Worm (Caenorhabditis elegans): Measurements from ENCODE around the gene taf-3.
A peak's percentile ranks its signal among the peaks of the same experiment; 100 is the strongest.

Gene taf-3

DNA sequence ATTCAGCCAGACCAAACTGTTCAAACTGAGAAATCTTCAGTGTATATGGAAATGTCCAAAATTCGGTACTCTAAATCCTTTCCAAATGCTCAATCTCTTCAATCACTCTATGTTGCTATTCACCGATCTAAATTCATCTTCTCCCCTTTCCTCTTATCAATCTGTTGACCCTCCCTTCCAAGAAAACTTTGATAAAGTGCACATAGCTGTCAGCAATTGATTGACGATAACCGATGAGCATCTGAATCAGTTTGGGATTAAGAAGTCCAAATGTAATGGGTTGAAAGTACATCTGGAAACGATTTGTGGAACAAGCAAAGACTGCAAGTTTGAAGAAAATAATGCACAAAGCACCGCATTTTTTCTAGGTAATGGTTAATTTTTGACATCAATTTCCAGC is 57.7 kb downstream of the taf-3 start:
- peak; percentile 36 for TF ChIP-seq sma-9 (GFP tag; optimal IDR thresholded peaks at IDR 0.05)
- TF ChIP-seq sma-9 (tag; optimal IDR thresholded peaks at IDR 0.05): no peak
- no peak for TF ChIP-seq ceh-82 (tag; optimal IDR thresholded peaks at IDR 0.05)

ce11 chrX:16391110-16391509 is 58.9 kb downstream of the taf-3 start:
- no peak for TF ChIP-seq nhr-237 (tag; optimal IDR thresholded peaks at IDR 0.05)
- TF ChIP-seq unc-62 (GFP tag; optimal IDR thresholded peaks at IDR 0.05): no peak
- no peak for TF ChIP-seq mbf-1 (tag; optimal IDR thresholded peaks at IDR 0.05)
- TF ChIP-seq mab-5 (tag; optimal IDR thresholded peaks at IDR 0.05): no peak
- no peak for TF ChIP-seq nhr-21 (tag; optimal IDR thresholded peaks at IDR 0.05)
- no peak for TF ChIP-seq C34F6.9 (tag; optimal IDR thresholded peaks at IDR 0.05)
- no peak for TF ChIP-seq ama-1 (optimal IDR thresholded peaks at IDR 0.05)
- no peak for TF ChIP-seq elt-3 (tag; optimal IDR thresholded peaks at IDR 0.05)
- no peak for TF ChIP-seq aly-2 (tag; optimal IDR thresholded peaks at IDR 0.05)
- TF ChIP-seq nhr-12 (tag; optimal IDR thresholded peaks at IDR 0.05): no peak

DNA sequence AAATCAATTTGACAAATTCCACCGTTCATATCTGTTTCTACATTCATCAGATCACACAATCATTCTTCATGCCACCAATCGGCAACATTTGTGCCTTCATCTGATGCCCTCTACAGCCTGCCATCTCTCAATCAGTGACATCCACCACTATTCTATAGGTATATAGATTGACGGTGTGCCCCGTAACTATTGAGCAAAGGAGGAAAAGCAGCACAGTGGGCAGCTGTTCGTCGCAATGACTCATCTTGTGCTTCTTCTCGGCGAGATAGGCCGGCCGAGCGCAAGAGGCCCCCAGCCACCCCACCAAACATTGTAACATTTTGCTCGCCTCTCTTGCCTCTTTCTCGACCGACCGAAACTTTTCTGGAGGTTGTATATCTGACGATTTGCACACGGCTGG is 59.9 kb downstream of the taf-3 start:
- TF ChIP-seq C34F6.9 (tag; optimal IDR thresholded peaks at IDR 0.05) (peak; percentile 33), lin-13 (GFP tag; optimal IDR thresholded peaks at IDR 0.05) (no peak), fos-1 (tag; optimal IDR thresholded peaks at IDR 0.05) (peak; percentile 4), sem-4 (tag; optimal IDR thresholded peaks at IDR 0.05) (no peak), lsy-2 (tag; optimal IDR thresholded peaks at IDR 0.05) (peak in 1 of 2 experiments; percentile 30), ceh-16 (tag; optimal IDR thresholded peaks at IDR 0.05) (no peak), alr-1 (tag; optimal IDR thresholded peaks at IDR 0.05) (no peak), crh-2 (tag; optimal IDR thresholded peaks at IDR 0.05) (no peak), Y55F3AM.14 (GFP tag; optimal IDR thresholded peaks at IDR 0.05) (no peak), nhr-11 (tag; optimal IDR thresholded peaks at IDR 0.05) (no peak), ZK546.5 (tag; optimal IDR thresholded peaks at IDR 0.05) (no peak), mdl-1 (tag; optimal IDR thresholded peaks at IDR 0.05) (no peak), nhr-10 (tag; optimal IDR thresholded peaks at IDR 0.05) (no peak), R02D3.7 (tag; optimal IDR thresholded peaks at IDR 0.05) (no peak), unc-39 (tag; optimal IDR thresholded peaks at IDR 0.05) (no peak), F13H6.1 (tag; optimal IDR thresholded peaks at IDR 0.05) (peak; percentile 84), dmd-4 (tag; optimal IDR thresholded peaks at IDR 0.05) (no peak), nhr-129 (tag; optimal IDR thresholded peaks at IDR 0.05) (peak; percentile 52), nhr-21 (tag; optimal IDR thresholded peaks at IDR 0.05) (no peak), sma-9 (GFP tag; optimal IDR thresholded peaks at IDR 0.05) (peak; percentile 63), sma-9 (tag; optimal IDR thresholded peaks at IDR 0.05) (no peak), lin-11 (tag; optimal IDR thresholded peaks at IDR 0.05) (no peak)

Measured in whole organism, L2 larva.